Worm (Caenorhabditis elegans): Measurements from ENCODE around the gene srd-33.

srd-33 gene

DNA sequence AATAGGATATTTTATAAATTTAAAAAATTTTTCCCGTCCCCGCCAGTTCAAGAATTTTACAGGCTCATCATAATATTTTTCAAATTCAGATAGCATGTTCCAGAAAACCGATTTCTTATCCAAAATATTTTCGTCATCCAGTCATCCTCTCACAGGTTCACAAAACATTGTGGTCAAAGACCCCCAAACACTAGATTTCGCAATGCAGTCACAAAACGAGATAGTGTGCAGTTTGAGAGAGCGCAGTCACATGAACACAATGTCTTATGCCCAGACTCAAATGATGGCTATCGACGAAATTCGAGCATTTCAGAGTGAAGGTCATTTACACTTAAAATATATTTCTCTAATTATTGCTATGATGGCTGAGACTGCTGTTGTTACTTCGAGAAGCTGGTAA lies 27.5 kb upstream of the srd-33 start, which contains the start of gene abhd-5.2:
Gene abhd-5.2, plus strand, starts transcription at position 95 of the 400 bp plus-strand sequence.
- peak; percentile 7 for TF ChIP-seq dsc-1 (tag; optimal IDR thresholded peaks at IDR 0.05)
- no peak; the same call in 1 of the 2 replicates for TF ChIP-seq nhr-19 (GFP tag; conservative IDR thresholded peaks at IDR 0.05)
- no peak for TF ChIP-seq irx-1 (tag; optimal IDR thresholded peaks at IDR 0.05)
- peak; percentile 70 for TF ChIP-seq nhr-20 (tag; optimal IDR thresholded peaks at IDR 0.05)
- peak; percentile 89 for TF ChIP-seq lin-14 (GFP tag; optimal IDR thresholded peaks at IDR 0.05)
- peak; percentile 20 for TF ChIP-seq snpc-4 (tag; optimal IDR thresholded peaks at IDR 0.05)
- TF ChIP-seq skn-1 (tag; optimal IDR thresholded peaks at IDR 0.05), result peak; percentile 79
- TF ChIP-seq mab-9 (GFP tag; IDR thresholded peaks at IDR 0.05), result no peak
- no peak for TF ChIP-seq grh-1 (GFP tag; IDR thresholded peaks at IDR 0.05)
- peak; percentile 32 for TF ChIP-seq jun-1 (tag; optimal IDR thresholded peaks at IDR 0.05)
- TF ChIP-seq unc-130 (tag; optimal IDR thresholded peaks at IDR 0.05), result peak; percentile 14
- TF ChIP-seq xbp-1 (tag; optimal IDR thresholded peaks at IDR 0.05), result peak; percentile 14
- TF ChIP-seq fkh-10 (GFP tag; optimal IDR thresholded peaks at IDR 0.05), result no peak
- TF ChIP-seq nhr-11 (tag; optimal IDR thresholded peaks at IDR 0.05), result peak; percentile 43
- no peak for TF ChIP-seq C04F5.9 (tag; optimal IDR thresholded peaks at IDR 0.05)
- TF ChIP-seq egl-27 (tag; optimal IDR thresholded peaks at IDR 0.05), result no peak
- TF ChIP-seq tlp-1 (tag; optimal IDR thresholded peaks at IDR 0.05), result no peak
- peak; percentile 53 for TF ChIP-seq nhr-28 (tag; optimal IDR thresholded peaks at IDR 0.05)
- TF ChIP-seq hlh-4 (tag; optimal IDR thresholded peaks at IDR 0.05), result no peak
- TF ChIP-seq pag-3 (tag; optimal IDR thresholded peaks at IDR 0.05; ENCODE audit: borderline replicate concordance, insufficient read depth), result no peak
- peak; percentile 78 for TF ChIP-seq snu-23 (GFP tag; optimal IDR thresholded peaks at IDR 0.05)
- peak; percentile 63 for TF ChIP-seq nhr-237 (tag; optimal IDR thresholded peaks at IDR 0.05)
- TF ChIP-seq ztf-11 (tag; optimal IDR thresholded peaks at IDR 0.05), result no peak
- no peak for TF ChIP-seq aha-1 (tag; optimal IDR thresholded peaks at IDR 0.05)
- TF ChIP-seq nhr-12 (tag; optimal IDR thresholded peaks at IDR 0.05), result no peak
- TF ChIP-seq C34B4.2 (tag; optimal IDR thresholded peaks at IDR 0.05), result no peak
- no peak for TF ChIP-seq ceh-90 (tag; optimal IDR thresholded peaks at IDR 0.05)
- TF ChIP-seq nhr-84 (tag; optimal IDR thresholded peaks at IDR 0.05), result peak; percentile 93
- TF ChIP-seq hlh-17 (GFP tag; optimal IDR thresholded peaks at IDR 0.05; ENCODE audit: borderline replicate concordance), result no peak
- TF ChIP-seq aly-2 (tag; optimal IDR thresholded peaks at IDR 0.05), result no peak
- TF ChIP-seq fos-1 (tag; optimal IDR thresholded peaks at IDR 0.05), result no peak
- no peak for TF ChIP-seq unc-98 (GFP tag; IDR thresholded peaks at IDR 0.05)
- no peak for TF ChIP-seq ztf-4 (tag; optimal IDR thresholded peaks at IDR 0.05)
- TF ChIP-seq nhr-71 (tag; optimal IDR thresholded peaks at IDR 0.05), result peak; percentile 79
- TF ChIP-seq F16B12.6 (tag; optimal IDR thresholded peaks at IDR 0.05), result peak; percentile 12
- peak in 1 of 2 experiments; percentile 59 for TF ChIP-seq mdl-1 (tag; optimal IDR thresholded peaks at IDR 0.05)
- peak; percentile 39 for TF ChIP-seq isw-1 (GFP tag; IDR thresholded peaks at IDR 0.05)
- no peak for TF ChIP-seq unc-62 (GFP tag; optimal IDR thresholded peaks at IDR 0.05)
- TF ChIP-seq lsy-2 (tag; optimal IDR thresholded peaks at IDR 0.05), result peak; percentile 39 to 55
- no peak for TF ChIP-seq nhr-76 (tag; optimal IDR thresholded peaks at IDR 0.05)
- no peak for TF ChIP-seq Y116A8C.19 (tag; optimal IDR thresholded peaks at IDR 0.05; ENCODE audit: borderline replicate concordance)
- no peak for TF ChIP-seq sox-4 (tag; optimal IDR thresholded peaks at IDR 0.05)
- TF ChIP-seq ceh-63 (GFP tag; optimal IDR thresholded peaks at IDR 0.05), result no peak
- TF ChIP-seq rnt-1 (tag; optimal IDR thresholded peaks at IDR 0.05), result peak; percentile 53
- TF ChIP-seq lin-35 (GFP tag; optimal IDR thresholded peaks at IDR 0.05), result peak; percentile 46 to 76
- TF ChIP-seq fkh-4 (tag; optimal IDR thresholded peaks at IDR 0.05; ENCODE audit: borderline replicate concordance), result no peak
- TF ChIP-seq unc-86 (tag; optimal IDR thresholded peaks at IDR 0.05), result peak; percentile 15
- TF ChIP-seq nhr-85 (tag), result peak; percentile 16
- TF ChIP-seq pqm-1 (tag; optimal IDR thresholded peaks at IDR 0.05), result no peak
- no peak for TF ChIP-seq ces-1 (GFP tag; optimal IDR thresholded peaks at IDR 0.05)
- TF ChIP-seq blmp-1 (tag; optimal IDR thresholded peaks at IDR 0.05), result no peak
- no peak for TF ChIP-seq pax-3 (tag; optimal IDR thresholded peaks at IDR 0.05)
- TF ChIP-seq lin-13 (GFP tag; optimal IDR thresholded peaks at IDR 0.05), result no peak
- TF ChIP-seq efl-3 (GFP tag; optimal IDR thresholded peaks at IDR 0.05), result no peak

Measured in whole organism, L1 larva.